Fruit fly (Drosophila melanogaster) S2 (cell line): ENCODE results near the gene Mps1.

Experiments used
- CG8478 ChIP-seq: fragments of >200 bp; optimal IDR thresholded peaks from 2 replicates; lab custom pipeline; 2018
- CTCF ChIP-seq, 2 experiments: fragments of >200 bp; optimal IDR thresholded peaks; 2 replicates each; lab custom pipeline; 2018

dm6 chr3R:17679368-17679997 lies 8.4 kb downstream of the Mps1 start:
- TF ChIP-seq CTCF (optimal IDR thresholded peaks at IDR 0.05; lab: Kevin White, UChicago) (no peak), CG8478 (no peak)
